Fruit fly (Drosophila melanogaster): ENCODE measurements around the gene CG34267.

DNA sequence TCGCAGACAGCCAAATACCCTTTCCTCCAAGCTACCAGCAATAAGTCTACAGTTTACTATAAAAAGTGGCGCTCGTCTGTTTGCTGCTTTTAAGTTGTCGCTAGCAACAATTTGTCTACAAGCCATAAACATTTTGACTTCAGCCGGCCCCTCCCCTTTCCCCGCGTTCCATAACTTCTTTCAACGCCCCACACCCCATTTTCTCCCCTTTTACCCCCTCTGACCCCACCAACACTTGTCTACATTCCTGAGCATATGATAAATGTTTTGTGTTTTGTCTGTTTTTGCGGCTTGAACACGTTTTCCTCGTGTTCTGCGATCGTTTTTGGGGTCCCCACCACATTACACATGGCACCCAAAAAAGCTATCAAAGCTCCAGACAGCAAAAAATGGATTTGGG, 13.4 kb upstream of the CG34267 start:
- no peak for TF ChIP-seq CTCF (optimal IDR thresholded peaks at IDR 0.05)
- TF ChIP-seq CG8478 (optimal IDR thresholded peaks at IDR 0.05) = no peak
